Fruit fly (Drosophila melanogaster): ENCODE data around the gene senju.
A peak's percentile ranks its signal among the peaks of the same experiment; 100 is the strongest.

DNA sequence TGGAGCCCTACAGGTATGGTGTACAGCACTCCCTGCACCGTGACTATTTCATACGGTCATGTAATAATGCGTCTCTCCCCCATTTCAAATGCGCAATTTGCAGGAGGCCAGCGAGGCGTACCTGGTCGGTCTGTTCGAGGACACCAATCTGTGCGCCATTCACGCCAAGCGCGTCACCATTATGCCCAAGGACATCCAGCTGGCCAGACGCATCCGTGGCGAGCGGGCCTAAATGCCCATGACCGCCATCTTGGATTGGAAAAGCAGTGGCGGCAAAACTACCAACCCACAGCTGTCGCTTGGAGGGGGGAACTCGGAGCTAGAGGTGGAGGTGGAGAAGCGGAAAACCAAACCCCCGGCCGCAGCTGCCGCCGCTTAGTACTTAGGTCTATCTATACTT is 2.9 kb downstream of the senju start:
- TF ChIP-seq CG12768 (GFP tag; optimal IDR thresholded peaks at IDR 0.05): no peak
- TF ChIP-seq CG1620 (GFP tag; optimal IDR thresholded peaks at IDR 0.05): no peak
- no peak for TF ChIP-seq tj (GFP tag; optimal IDR thresholded peaks at IDR 0.05)
- TF ChIP-seq Clk (GFP tag; optimal IDR thresholded peaks at IDR 0.05): no peak
- TF ChIP-seq Crg-1 (GFP tag; optimal IDR thresholded peaks at IDR 0.05): no peak
- TF ChIP-seq cic (GFP tag; optimal IDR thresholded peaks at IDR 0.05): peak; percentile 1
- TF ChIP-seq kay (GFP tag; ENCODE audit: borderline replicate concordance): no peak
- no peak for TF ChIP-seq Hr96 (GFP tag; optimal IDR thresholded peaks at IDR 0.05)
- no peak for TF ChIP-seq CG33017 (tag; optimal IDR thresholded peaks at IDR 0.05)
